Worm (Caenorhabditis elegans) whole organism, L3 larva: ENCODE measurements around the gene C04C3.4.
A peak's percentile ranks its signal among the peaks of the same experiment; 100 is the strongest.

Experiments used
- ama-1 ChIP-seq: fragments of 150-350 bp; optimal IDR thresholded peaks from 2 replicates; lab custom pipeline; 2018
- ceh-16 ChIP-seq: sonication (generic microtip); optimal IDR thresholded peaks from 2 replicates; lab custom pipeline; 2017; ENCODE audit warnings: missing biosample characterization, missing genetic modification characterization
- ceh-82 ChIP-seq: fragments of 150-350 bp; optimal IDR thresholded peaks from 2 replicates; lab custom pipeline; 2014; ENCODE audit warnings: missing biosample characterization, missing genetic modification characterization
- egl-27 ChIP-seq: sonication (generic microtip); optimal IDR thresholded peaks from 4 replicates; lab custom pipeline; 2017; ENCODE audit warnings: missing biosample characterization, missing genetic modification reagents, missing genetic modification characterization
- elt-2 ChIP-seq: sonication (generic microtip); optimal IDR thresholded peaks from 2 replicates; lab custom pipeline; 2016; ENCODE audit warnings: missing genetic modification reagents, mild to moderate bottlenecking, missing genetic modification characterization, missing compliant biosample characterization
- elt-3 ChIP-seq, 3 experiments: fragments of 150-350 bp in 1 of 3; sonication (generic microtip) in 2 of 3; optimal IDR thresholded peaks; 2 replicates in 2 of 3; 4 replicates in 1 of 3; lab custom pipeline; 2014 to 2017; ENCODE audit warnings: missing biosample characterization in 3 of 3, missing genetic modification characterization in 3 of 3
- fkh-10 ChIP-seq: sonication (generic microtip); optimal IDR thresholded peaks from 2 replicates; lab custom pipeline; 2017; ENCODE audit warnings: missing biosample characterization, missing genetic modification reagents, missing genetic modification characterization
- jun-1 ChIP-seq: fragments of 150-350 bp; optimal IDR thresholded peaks from 2 replicates; lab custom pipeline; 2014; ENCODE audit warnings: missing biosample characterization, missing genetic modification reagents, missing genetic modification characterization
- lsy-12 ChIP-seq: sonication (generic microtip); optimal IDR thresholded peaks from 2 replicates; lab custom pipeline; 2016; ENCODE audit warnings: mild to moderate bottlenecking, missing genetic modification characterization, missing compliant biosample characterization
- nhr-11 ChIP-seq: fragments of 150-350 bp; optimal IDR thresholded peaks from 2 replicates; lab custom pipeline; 2014; ENCODE audit warnings: missing biosample characterization, missing genetic modification characterization
- pqm-1 ChIP-seq: fragments of 150-350 bp; optimal IDR thresholded peaks from 2 replicates; lab custom pipeline; 2017; ENCODE audit warnings: missing biosample characterization, missing genetic modification characterization, inconsistent platforms
- snpc-4 ChIP-seq: fragments of 150-350 bp; optimal IDR thresholded peaks from 2 replicates; lab custom pipeline; 2014; ENCODE audit warnings: missing biosample characterization, missing genetic modification characterization
- unc-39 ChIP-seq: sonication (generic microtip); optimal IDR thresholded peaks from 4 replicates; lab custom pipeline; 2017; ENCODE audit warnings: missing biosample characterization, missing genetic modification characterization
- unc-62 ChIP-seq: fragments of 150-350 bp; sonication (generic microtip); optimal IDR thresholded peaks from 4 replicates; lab custom pipeline; 2014; ENCODE audit warnings: missing biosample characterization, missing genetic modification reagents, missing genetic modification characterization

DNA sequence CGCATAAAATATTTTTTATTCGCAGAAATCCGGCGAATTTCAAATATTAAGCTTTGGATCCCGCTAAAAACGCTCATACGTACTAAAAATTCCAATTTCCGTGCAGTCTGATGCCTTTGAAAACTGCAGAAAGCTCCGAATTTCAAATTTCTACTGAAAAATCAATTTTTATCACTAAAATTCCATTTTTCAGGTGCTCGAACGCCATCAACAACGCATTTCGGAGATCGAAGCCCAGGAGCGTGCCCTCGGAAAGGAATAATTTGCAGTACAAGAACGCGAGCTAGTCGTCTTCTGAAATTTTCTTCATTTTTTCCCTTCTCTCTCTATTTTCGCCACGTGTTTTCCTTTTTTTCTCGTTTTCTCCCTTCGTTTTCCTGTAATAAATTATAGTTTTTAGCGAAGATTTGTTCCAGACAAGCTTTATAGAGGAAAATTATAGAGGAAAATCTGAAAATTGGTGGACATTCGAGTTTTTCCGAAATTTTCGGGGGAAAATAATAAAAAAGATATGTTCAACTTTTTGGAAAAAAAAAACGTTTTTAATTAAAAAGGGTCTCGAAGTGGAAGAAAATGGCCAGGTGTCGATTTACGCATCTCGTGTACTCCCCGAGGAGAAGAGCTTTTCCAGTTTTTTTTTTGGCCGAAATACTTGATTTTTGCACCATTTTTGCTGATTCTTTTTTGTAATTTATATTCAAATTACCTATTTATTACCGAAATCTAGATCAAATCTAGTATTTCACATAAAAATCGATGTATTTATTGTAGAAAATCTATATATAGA is 7.5 kb upstream of the C04C3.4 start:
- no peak for TF ChIP-seq unc-39
- TF ChIP-seq elt-2 (tag; lab: Kevin White, UChicago): peak; percentile 16
- TF ChIP-seq pqm-1 (tag; lab: Kevin White, UChicago): no peak
- TF ChIP-seq unc-62 (GFP tag; lab: Kevin White, UChicago): no peak
- peak; percentile 67 for TF ChIP-seq ama-1 (lab: Kevin White, UChicago)
- no peak for TF ChIP-seq ceh-16 (tag; lab: Kevin White, UChicago)
- no peak for TF ChIP-seq jun-1
- no peak for TF ChIP-seq egl-27 (tag; lab: Kevin White, UChicago)
- TF ChIP-seq nhr-11 (tag; lab: Kevin White, UChicago): no peak
- TF ChIP-seq lsy-12 (tag; lab: Kevin White, UChicago): no peak
- TF ChIP-seq elt-3 (tag; optimal IDR thresholded peaks at IDR 0.05; lab: Kevin White, UChicago): no peak
- no peak for TF ChIP-seq snpc-4 (tag; lab: Kevin White, UChicago)
- no peak for TF ChIP-seq ceh-82 (tag; lab: Kevin White, UChicago)
- no peak for TF ChIP-seq fkh-10 (GFP tag; lab: Kevin White, UChicago)
